Fruit fly (Drosophila melanogaster): ENCODE results near the gene nsl1.

The nsl1 gene

DNA sequence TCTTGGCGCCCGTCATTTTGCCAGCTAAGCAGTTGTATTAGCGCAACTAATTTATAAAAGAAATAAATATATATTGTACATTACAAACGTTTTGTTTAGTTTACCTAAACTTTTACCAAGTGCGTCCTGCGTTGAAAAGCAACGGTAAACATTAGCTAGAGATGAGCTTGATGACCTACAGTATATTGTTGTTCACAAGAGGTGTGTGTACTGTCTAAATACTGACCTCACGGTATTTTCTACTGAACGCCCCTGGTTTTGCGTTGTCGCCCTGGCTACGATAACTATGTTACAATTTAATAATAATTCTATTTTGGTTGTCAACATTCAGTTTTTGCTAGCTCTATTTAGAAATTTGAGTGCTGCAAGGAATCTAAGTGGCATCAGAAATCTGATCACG is 1.2 kb upstream of the nsl1 start, which contains the start of gene Acyp2 (continued):
- TF ChIP-seq CG4707 (GFP tag; optimal IDR thresholded peaks at IDR 0.05), result no peak
- TF ChIP-seq Atf6 (GFP tag; IDR thresholded peaks at IDR 0.05), result no peak
- TF ChIP-seq CG4328 (GFP tag; optimal IDR thresholded peaks at IDR 0.05), result no peak
- TF ChIP-seq bcd (GFP tag; optimal IDR thresholded peaks at IDR 0.05), result no peak
- TF ChIP-seq wdn (GFP tag; IDR thresholded peaks at IDR 0.05), result peak; percentile 6; the same call in 1 of the 2 replicates
- no peak for TF ChIP-seq pnt (GFP tag; optimal IDR thresholded peaks at IDR 0.05)
- no peak for TF ChIP-seq dmrt11E (tag; optimal IDR thresholded peaks at IDR 0.05)
- TF ChIP-seq dmrt99B (tag; optimal IDR thresholded peaks at IDR 0.05), result no peak
- TF ChIP-seq CG1024 (GFP tag; IDR thresholded peaks at IDR 0.05), result no peak
- no peak for TF ChIP-seq Xrp1 (GFP tag; IDR thresholded peaks at IDR 0.05)
- TF ChIP-seq ac (GFP tag; optimal IDR thresholded peaks at IDR 0.05), result no peak
- TF ChIP-seq CG14441 (GFP tag; IDR thresholded peaks at IDR 0.05), result 0 out of 2 replicates have a peak, but pooled peaks have one; percentile 17
- TF ChIP-seq Xbp1 (GFP tag; optimal IDR thresholded peaks at IDR 0.05), result peak; percentile 51
- no peak for TF ChIP-seq CG7556 (GFP tag; optimal IDR thresholded peaks at IDR 0.05)
- TF ChIP-seq gsb (GFP tag; IDR thresholded peaks at IDR 0.05), result no peak
- TF ChIP-seq CG17829 (tag; optimal IDR thresholded peaks at IDR 0.05), result peak; percentile 45
- TF ChIP-seq D (optimal IDR thresholded peaks at IDR 0.05), result no peak
- TF ChIP-seq D (GFP tag; optimal IDR thresholded peaks at IDR 0.05), result no peak
- peak; percentile 66 for TF ChIP-seq E2f2 (GFP tag; IDR thresholded peaks at IDR 0.05)
- no peak for TF ChIP-seq CG2129 (GFP tag; IDR thresholded peaks at IDR 0.05; ENCODE audit: partially characterized antibody)
- TF ChIP-seq nerfin-1 (tag; optimal IDR thresholded peaks at IDR 0.05), result no peak
- TF ChIP-seq HHEX (GFP tag; optimal IDR thresholded peaks at IDR 0.05), result no peak
- TF ChIP-seq Myb (GFP tag; optimal IDR thresholded peaks at IDR 0.05), result peak; percentile 96
- TF ChIP-seq dysf (GFP tag; IDR thresholded peaks at IDR 0.05), result no peak
- TF ChIP-seq CG10147 (GFP tag; optimal IDR thresholded peaks at IDR 0.05), result no peak
- no peak for TF ChIP-seq croc (GFP tag; conservative IDR thresholded peaks at IDR 0.05)
- TF ChIP-seq CG10321 (GFP tag; IDR thresholded peaks at IDR 0.05), result peak; percentile 18; the same call in 1 of the 2 replicates
- TF ChIP-seq slbo (GFP tag; IDR thresholded peaks at IDR 0.05), result peak; percentile 69; the same call in 1 of the 2 replicates
- no peak for TF ChIP-seq repo (GFP tag; optimal IDR thresholded peaks at IDR 0.05)
- no peak for TF ChIP-seq PHDP (tag; optimal IDR thresholded peaks at IDR 0.05)
- TF ChIP-seq CG30020 (tag; optimal IDR thresholded peaks at IDR 0.05), result peak; percentile 8
- peak; percentile 44 for TF ChIP-seq CG17186 (GFP tag; optimal IDR thresholded peaks at IDR 0.05)
- no peak for TF ChIP-seq lov (optimal IDR thresholded peaks at IDR 0.05)
- no peak for TF ChIP-seq lov (GFP tag; IDR thresholded peaks at IDR 0.05)
- TF ChIP-seq CG13624 (GFP tag; optimal IDR thresholded peaks at IDR 0.05), result peak; percentile 27
- TF ChIP-seq Fer3 (tag; optimal IDR thresholded peaks at IDR 0.05), result no peak
- no peak for TF ChIP-seq scrt (GFP tag; optimal IDR thresholded peaks at IDR 0.05)
- no peak for TF ChIP-seq ewg (GFP tag; optimal IDR thresholded peaks at IDR 0.05)
- TF ChIP-seq CG30431 (GFP tag; optimal IDR thresholded peaks at IDR 0.05), result no peak
- TF ChIP-seq bigmax (GFP tag; optimal IDR thresholded peaks at IDR 0.05), result no peak
- TF ChIP-seq Vsx1 (GFP tag; optimal IDR thresholded peaks at IDR 0.05), result no peak
- TF ChIP-seq gt (GFP tag; IDR thresholded peaks at IDR 0.05), result no peak
- TF ChIP-seq Awh (GFP tag; IDR thresholded peaks at IDR 0.05), result no peak
- peak; percentile 26 for TF ChIP-seq HLH54F (GFP tag; optimal IDR thresholded peaks at IDR 0.05)
- TF ChIP-seq CG3726 (GFP tag; IDR thresholded peaks at IDR 0.05), result no peak
- TF ChIP-seq CG14860 (GFP tag; IDR thresholded peaks at IDR 0.05; ENCODE audit: partially characterized antibody), result no peak
- peak; percentile 42; the same call in 1 of the 2 replicates for TF ChIP-seq CG42726 (GFP tag; IDR thresholded peaks at IDR 0.05; ENCODE audit: partially characterized antibody)
- no peak for TF ChIP-seq CG13894 (tag; optimal IDR thresholded peaks at IDR 0.05)
- no peak for TF ChIP-seq ap (GFP tag; IDR thresholded peaks at IDR 0.05)
- peak; percentile 77 for TF ChIP-seq CG12659 (GFP tag; optimal IDR thresholded peaks at IDR 0.05)
- peak; percentile 16; the same call in 1 of the 2 replicates for TF ChIP-seq sob (GFP tag; IDR thresholded peaks at IDR 0.05)
- TF ChIP-seq pita (GFP tag; optimal IDR thresholded peaks at IDR 0.05), result peak; percentile 56
